Fruit fly (Drosophila melanogaster) whole organism, pupa: ENCODE data around the gene CG31549.

Source experiments
- CG12605 ChIP-seq: fragments of 200-800 bp; sonication (Bioruptor generic); IDR thresholded peaks from 2 replicates; pipeline ENCODE4 v1.3.6; 2022; ENCODE audit warnings: missing biosample characterization, missing genetic modification characterization
- CG13204 ChIP-seq: fragments of 200-800 bp; sonication (Bioruptor generic); optimal IDR thresholded peaks from 2 replicates; lab custom pipeline; 2018; ENCODE audit warnings: missing biosample characterization, mild to moderate bottlenecking, missing genetic modification characterization, moderate library complexity
- CG15710 ChIP-seq: fragments of 200-800 bp; sonication (Bioruptor generic); optimal IDR thresholded peaks from 2 replicates; lab custom pipeline; 2018; ENCODE audit warnings: missing biosample characterization, mild to moderate bottlenecking, missing genetic modification characterization, moderate library complexity
- CG34367 ChIP-seq: fragments of 200-800 bp; sonication (Bioruptor generic); optimal IDR thresholded peaks from 2 replicates; lab custom pipeline; 2018; ENCODE audit warnings: missing biosample characterization, mild to moderate bottlenecking, missing genetic modification characterization
- CG8301 ChIP-seq: fragments of 200-800 bp; sonication (Bioruptor generic); optimal IDR thresholded peaks from 2 replicates; lab custom pipeline; 2018; ENCODE audit warnings: missing biosample characterization, mild to moderate bottlenecking, missing genetic modification characterization
- EcR ChIP-seq: fragments of 200-800 bp; sonication (Bioruptor generic); optimal IDR thresholded peaks from 3 replicates; lab custom pipeline; 2019; ENCODE audit warnings: missing biosample characterization, missing genetic modification characterization, mild to moderate bottlenecking, moderate library complexity, missing genetic modification reagents
- Ets98B ChIP-seq: fragments of 200-800 bp; sonication (Bioruptor generic); IDR thresholded peaks from 2 replicates; pipeline ENCODE4 v1.3.6; 2022; ENCODE audit warnings: missing biosample characterization, missing genetic modification characterization
- Pif1B ChIP-seq: fragments of 200-800 bp; sonication (Bioruptor generic); optimal IDR thresholded peaks from 3 replicates; lab custom pipeline; 2016; ENCODE audit warnings: missing biosample characterization, missing genetic modification characterization

- TF ChIP-seq CG8301 (no peak), Ets98B (GFP tag; lab: Robert Waterston, UW) (no peak), EcR (GFP tag; lab: Kevin White, UChicago) (no peak), CG13204 (no peak), Pif1B (GFP tag; lab: Kevin White, UChicago) (no peak), CG15710 (tag; lab: Kevin White, UChicago) (no peak), CG12605 (GFP tag; lab: Robert Waterston, UW) (no peak), CG34367 (tag; lab: Kevin White, UChicago) (no peak)
These were observed 17.9 kb downstream of the CG31549 start for dm6 chr3R:5649903-5650302.
